1 fruit fly cellular context compared by ENCODE assay signal in the genomic region with DNA sequence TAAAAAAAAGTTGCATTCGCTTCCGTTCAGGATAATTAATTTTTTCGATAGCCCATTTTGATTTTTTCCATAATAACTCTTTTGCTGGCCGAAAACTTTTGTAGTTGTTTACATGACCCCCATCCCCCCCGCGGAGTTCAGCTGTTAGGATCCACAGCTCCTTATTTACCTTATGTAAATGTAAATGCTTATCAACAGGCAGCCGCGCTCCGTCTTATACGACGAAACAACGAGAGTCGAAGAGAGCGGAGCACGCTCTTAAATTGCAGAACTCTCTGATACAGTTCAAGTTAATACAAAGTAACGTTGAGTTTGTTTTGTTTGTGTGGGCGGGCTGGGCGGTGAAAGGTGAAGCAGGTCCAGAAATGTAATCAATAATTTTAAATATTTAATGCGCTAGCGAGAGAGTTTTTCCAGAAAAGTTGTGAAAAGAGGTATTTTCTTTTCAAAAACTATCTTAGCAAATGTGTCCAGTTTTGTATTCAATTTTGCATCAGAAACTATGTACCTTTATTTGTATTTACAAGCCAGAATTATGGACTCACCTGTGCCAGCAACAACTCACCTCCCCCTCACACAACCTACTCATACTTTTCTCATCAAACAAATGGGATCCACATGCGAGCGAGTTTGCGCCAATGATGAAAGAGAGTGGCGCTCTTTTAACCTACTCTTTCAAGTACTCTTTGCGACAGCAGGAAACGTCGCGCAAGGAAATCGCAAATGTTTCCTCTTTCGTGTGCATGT.
A peak's percentile ranks its signal among the peaks of the same experiment; 100 is the strongest.
TF ChIP-seq lines count a peak whose summit lies in the region.

No protein-coding gene starts in this region.

TF ChIP-seq in whole organism, embryonic, 481 proteins besides CTCF, POLR2A, EP300 and RAD21 (continued from another document):
- TF ChIP-seq gce (GFP tag; IDR thresholded peaks at IDR 0.05; lab: Robert Waterston, UW) (no peak), onecut (GFP tag; IDR thresholded peaks at IDR 0.05; lab: Robert Waterston, UW) (peak; percentile 44; the same call in 1 of the 2 replicates), otp (GFP tag; IDR thresholded peaks at IDR 0.05; lab: Robert Waterston, UW) (no peak), CG4617 (GFP tag; optimal IDR thresholded peaks at IDR 0.05; lab: Kevin White, UChicago; ENCODE audit: borderline replicate concordance) (no peak), knrl (GFP tag; IDR thresholded peaks at IDR 0.05; lab: Robert Waterston, UW; ENCODE audit: partially characterized antibody) (no peak), vfl (GFP tag; optimal IDR thresholded peaks at IDR 0.05; lab: Kevin White, UChicago) (no peak), pnt (GFP tag; optimal IDR thresholded peaks at IDR 0.05; lab: Kevin White, UChicago) (no peak), ap (GFP tag; IDR thresholded peaks at IDR 0.05; lab: Robert Waterston, UW) (no peak), CG11560 (tag; IDR thresholded peaks at IDR 0.05; lab: Robert Waterston, UW) (no peak), h (optimal IDR thresholded peaks at IDR 0.05; lab: Kevin White, UChicago) (no peak), Dip2 (GFP tag; IDR thresholded peaks at IDR 0.05; lab: Robert Waterston, UW) (no peak), CG14014 (GFP tag; IDR thresholded peaks at IDR 0.05; lab: Robert Waterston, UW) (no peak), Ets97D (GFP tag; optimal IDR thresholded peaks at IDR 0.05; lab: Kevin White, UChicago) (no peak), CG3726 (GFP tag; IDR thresholded peaks at IDR 0.05; lab: Robert Waterston, UW) (no peak), CoRest (tag; optimal IDR thresholded peaks at IDR 0.05; lab: Kevin White, UChicago) (no peak), lab (GFP tag; optimal IDR thresholded peaks at IDR 0.05; lab: Kevin White, UChicago) (peak; percentile 22), CG14965 (GFP tag; optimal IDR thresholded peaks at IDR 0.05; lab: Kevin White, UChicago; ENCODE audit: borderline replicate concordance) (no peak), CG7839 (tag; optimal IDR thresholded peaks at IDR 0.05; lab: Kevin White, UChicago) (no peak), tap (tag; optimal IDR thresholded peaks at IDR 0.05; lab: Kevin White, UChicago) (no peak), CG34422 (GFP tag; IDR thresholded peaks at IDR 0.05; lab: Robert Waterston, UW) (no peak), Hmx (GFP tag; optimal IDR thresholded peaks at IDR 0.05; lab: Kevin White, UChicago) (no peak), dimm (GFP tag; IDR thresholded peaks at IDR 0.05; lab: Robert Waterston, UW) (no peak), CG1647 (GFP tag; optimal IDR thresholded peaks at IDR 0.05; lab: Kevin White, UChicago) (no peak), CG13296 (GFP tag; optimal IDR thresholded peaks at IDR 0.05; lab: Kevin White, UChicago) (no peak), Usf (GFP tag; optimal IDR thresholded peaks at IDR 0.05; lab: Kevin White, UChicago) (no peak), NFAT (GFP tag; IDR thresholded peaks at IDR 0.05; lab: Robert Waterston, UW) (no peak), CG4360 (GFP tag; IDR thresholded peaks at IDR 0.05; lab: Robert Waterston, UW) (no peak), hb (GFP tag; IDR thresholded peaks at IDR 0.05; lab: Robert Waterston, UW; ENCODE audit: partially characterized antibody) (no peak), chn (GFP tag; optimal IDR thresholded peaks at IDR 0.05; lab: Kevin White, UChicago) (no peak), CG8765 (GFP tag; IDR thresholded peaks at IDR 0.05; lab: Robert Waterston, UW) (no peak), HLH4C (GFP tag; IDR thresholded peaks at IDR 0.05; lab: Robert Waterston, UW; ENCODE audit: partially characterized antibody) (no peak), CG15011 (GFP tag; optimal IDR thresholded peaks at IDR 0.05; lab: Kevin White, UChicago) (no peak), CG14710 (tag; optimal IDR thresholded peaks at IDR 0.05; lab: Kevin White, UChicago) (peak; percentile 22), Sox102F (GFP tag; optimal IDR thresholded peaks at IDR 0.05; lab: Kevin White, UChicago) (no peak), jing (GFP tag; optimal IDR thresholded peaks at IDR 0.05; lab: Kevin White, UChicago) (no peak), gcm (GFP tag; optimal IDR thresholded peaks at IDR 0.05; lab: Kevin White, UChicago) (no peak), CG7271 (tag; optimal IDR thresholded peaks at IDR 0.05; lab: Kevin White, UChicago) (no peak), CG4730 (GFP tag; IDR thresholded peaks at IDR 0.05; lab: Robert Waterston, UW) (no peak), Dll (GFP tag; IDR thresholded peaks at IDR 0.05; lab: Robert Waterston, UW; ENCODE audit: partially characterized antibody) (no peak), CG11695 (GFP tag; IDR thresholded peaks at IDR 0.05; lab: Robert Waterston, UW) (no peak), gcm2 (GFP tag; optimal IDR thresholded peaks at IDR 0.05; lab: Kevin White, UChicago) (no peak), CG10274 (GFP tag; optimal IDR thresholded peaks at IDR 0.05; lab: Kevin White, UChicago) (no peak), sens-2 (GFP tag; IDR thresholded peaks at IDR 0.05; lab: Robert Waterston, UW) (no peak), CG8388 (GFP tag; optimal IDR thresholded peaks at IDR 0.05; lab: Kevin White, UChicago) (peak; percentile 45), MBD-R2 (GFP tag; IDR thresholded peaks at IDR 0.05; lab: Robert Waterston, UW) (no peak), B-H1 (GFP tag; IDR thresholded peaks at IDR 0.05; lab: Robert Waterston, UW) (no peak), eyg (GFP tag; optimal IDR thresholded peaks at IDR 0.05; lab: Kevin White, UChicago) (no peak), unc-4 (GFP tag; IDR thresholded peaks at IDR 0.05; lab: Robert Waterston, UW; ENCODE audit: partially characterized antibody) (no peak), Dbx (GFP tag; IDR thresholded peaks at IDR 0.05; lab: Robert Waterston, UW) (no peak), GATAe (GFP tag; conservative IDR thresholded peaks at IDR 0.05; lab: Robert Waterston, UW) (no peak), ato (GFP tag; IDR thresholded peaks at IDR 0.05; lab: Robert Waterston, UW; ENCODE audit: partially characterized antibody) (no peak), CG2678 (tag; optimal IDR thresholded peaks at IDR 0.05; lab: Kevin White, UChicago) (no peak), CG34224 (GFP tag; IDR thresholded peaks at IDR 0.05; lab: Robert Waterston, UW; ENCODE audit: partially characterized antibody) (no peak), CG10959 (GFP tag; IDR thresholded peaks at IDR 0.05; lab: Robert Waterston, UW) (no peak), Sry-β (GFP tag; optimal IDR thresholded peaks at IDR 0.05; lab: Kevin White, UChicago) (no peak), Ptx1 (GFP tag; IDR thresholded peaks at IDR 0.05; lab: Robert Waterston, UW) (no peak), CG12219 (GFP tag; optimal IDR thresholded peaks at IDR 0.05; lab: Kevin White, UChicago) (no peak), wek (GFP tag; optimal IDR thresholded peaks at IDR 0.05; lab: Kevin White, UChicago) (peak; percentile 52), CG42726 (GFP tag; IDR thresholded peaks at IDR 0.05; lab: Robert Waterston, UW; ENCODE audit: partially characterized antibody) (no peak), Nf-YA (GFP tag; IDR thresholded peaks at IDR 0.05; lab: Robert Waterston, UW) (no peak), Adf1 (GFP tag; IDR thresholded peaks at IDR 0.05; lab: Robert Waterston, UW) (no peak), eve (GFP tag; optimal IDR thresholded peaks at IDR 0.05; lab: Kevin White, UChicago) (peak in 1 of 2 experiments; percentile 81), bbx (GFP tag; IDR thresholded peaks at IDR 0.05; lab: Robert Waterston, UW; ENCODE audit: partially characterized antibody) (no peak), CG14441 (GFP tag; IDR thresholded peaks at IDR 0.05; lab: Robert Waterston, UW) (no peak), H15 (GFP tag; IDR thresholded peaks at IDR 0.05; lab: Robert Waterston, UW) (no peak), CG8478 (optimal IDR thresholded peaks at IDR 0.05; lab: Kevin White, UChicago) (no peak), CG13894 (tag; optimal IDR thresholded peaks at IDR 0.05; lab: Kevin White, UChicago) (no peak), ro (GFP tag; IDR thresholded peaks at IDR 0.05; lab: Robert Waterston, UW) (no peak)
TF ChIP-seq in whole organism, embryonic: peak in this region for 57.
